Worm (Caenorhabditis elegans): ENCODE measurements around the gene Y27F2A.6.

ce11 chrII:3196966-3197365, 13.8 kb upstream of the Y27F2A.6 start, which contains the start of gene gcy-15:
- TF ChIP-seq R02D3.7 (tag; optimal IDR thresholded peaks at IDR 0.05), result no peak
- TF ChIP-seq alr-1 (tag; optimal IDR thresholded peaks at IDR 0.05), result no peak
- no peak for TF ChIP-seq ama-1 (optimal IDR thresholded peaks at IDR 0.05)
- TF ChIP-seq dmd-4 (tag; optimal IDR thresholded peaks at IDR 0.05), result no peak
- TF ChIP-seq nhr-10 (tag; optimal IDR thresholded peaks at IDR 0.05), result no peak
- TF ChIP-seq ztf-11 (tag; optimal IDR thresholded peaks at IDR 0.05), result no peak
- no peak for TF ChIP-seq unc-55 (GFP tag; optimal IDR thresholded peaks at IDR 0.05)
- no peak for TF ChIP-seq nhr-129 (tag; optimal IDR thresholded peaks at IDR 0.05)
- TF ChIP-seq ZK546.5 (tag; optimal IDR thresholded peaks at IDR 0.05), result no peak
- TF ChIP-seq lsy-2 (tag; optimal IDR thresholded peaks at IDR 0.05), result no peak
- TF ChIP-seq fos-1 (tag; optimal IDR thresholded peaks at IDR 0.05), result no peak
- TF ChIP-seq sem-4 (tag; optimal IDR thresholded peaks at IDR 0.05), result no peak
- TF ChIP-seq mdl-1 (tag; optimal IDR thresholded peaks at IDR 0.05), result no peak

Data from whole organism, L2 larva.